Worm (Caenorhabditis elegans): ENCODE measurements around the gene srx-121.

The srx-121 gene

DNA sequence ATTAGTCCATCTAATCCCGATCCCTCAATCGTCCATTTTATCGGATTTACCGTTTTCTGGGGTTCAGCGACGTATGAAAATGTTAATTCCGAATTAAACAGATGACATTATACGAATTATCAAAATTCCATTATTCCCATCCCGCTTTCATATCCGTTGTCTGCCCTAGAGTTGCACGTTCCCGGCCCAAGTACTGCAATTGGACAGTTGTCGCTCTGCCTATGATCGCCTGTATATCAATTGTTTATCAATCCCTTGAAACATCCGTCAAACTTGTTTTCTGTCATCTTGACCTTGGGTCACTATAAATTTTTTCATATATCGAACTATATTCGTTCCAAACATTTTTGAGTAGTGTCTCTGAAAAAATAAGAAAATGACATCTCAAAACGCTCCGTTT, 14.3 kb downstream of the srx-121 start, which contains the start of gene C04E12.5:
Gene C04E12.5 (plus strand): TSS at position 301 of the 400 bp plus-strand sequence.
- TF ChIP-seq scrt-1 (GFP tag; IDR thresholded peaks at IDR 0.05), result no peak
- TF ChIP-seq tra-4 (tag; optimal IDR thresholded peaks at IDR 0.05), result no peak
- TF ChIP-seq hmg-4 (GFP tag; optimal IDR thresholded peaks at IDR 0.05), result no peak
- no peak for TF ChIP-seq F13C5.2 (tag; optimal IDR thresholded peaks at IDR 0.05)

DNA sequence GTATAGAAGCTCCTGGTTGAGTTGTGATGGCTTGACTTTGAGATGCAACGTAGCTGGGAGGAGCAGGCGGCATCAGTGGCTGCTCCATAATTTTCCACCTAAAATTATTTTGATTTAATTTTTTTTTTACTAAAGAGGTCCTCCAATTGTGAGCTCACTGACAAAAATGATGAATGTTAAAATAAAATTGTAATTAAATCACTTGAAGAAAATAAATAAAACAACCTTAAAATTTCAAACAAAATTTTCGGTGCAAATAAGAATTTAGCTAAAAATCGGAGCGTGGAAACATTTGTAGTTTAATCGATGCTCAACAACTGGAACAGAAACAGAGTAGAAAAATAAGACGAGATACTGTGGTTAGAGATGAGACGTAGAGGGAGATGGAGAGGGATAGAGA, 15.5 kb downstream of the srx-121 start, which contains the start of gene scrm-3:
Gene scrm-3 (minus strand): TSS at position 101 of the 400 bp plus-strand sequence.
- TF ChIP-seq flt-1 (GFP tag; IDR thresholded peaks at IDR 0.05) (no peak), tbx-11 (GFP tag; IDR thresholded peaks at IDR 0.05) (no peak), scrt-1 (GFP tag; IDR thresholded peaks at IDR 0.05) (no peak), hnd-1 (tag; optimal IDR thresholded peaks at IDR 0.05) (no peak), tbx-37 (GFP tag; conservative IDR thresholded peaks at IDR 0.05) (no peak), tra-4 (tag; optimal IDR thresholded peaks at IDR 0.05) (no peak), B0310.2 (tag; optimal IDR thresholded peaks at IDR 0.05) (no peak), ets-7 (tag; optimal IDR thresholded peaks at IDR 0.05) (no peak)

DNA sequence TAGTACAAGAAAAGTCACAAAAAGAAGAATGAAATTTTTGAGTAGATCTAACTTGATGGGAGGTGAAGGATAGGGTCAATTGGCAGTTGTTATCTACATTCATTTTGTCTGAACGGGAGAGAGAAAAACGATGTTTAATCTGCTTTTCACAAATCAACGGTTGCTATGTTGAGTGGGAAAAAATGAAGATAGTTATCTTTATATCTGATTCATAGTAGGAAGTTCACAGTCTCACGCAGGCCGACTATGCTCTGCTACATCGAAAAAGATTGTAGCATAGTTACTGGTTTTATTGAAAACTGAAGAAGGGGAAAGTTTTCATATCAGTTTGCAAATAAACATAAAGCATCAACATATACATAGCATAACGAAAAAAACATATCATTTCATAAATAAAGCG, 17.0 kb downstream of the srx-121 start:
- TF ChIP-seq ceh-36 (tag; optimal IDR thresholded peaks at IDR 0.05), result no peak
- TF ChIP-seq ceh-13 (GFP tag; optimal IDR thresholded peaks at IDR 0.05), result no peak
- TF ChIP-seq hmbx-1 (tag; optimal IDR thresholded peaks at IDR 0.05), result no peak
- TF ChIP-seq tbx-37 (GFP tag; conservative IDR thresholded peaks at IDR 0.05), result no peak
- TF ChIP-seq pes-1 (GFP tag; IDR thresholded peaks at IDR 0.05), result no peak
- no peak for TF ChIP-seq tbx-11 (GFP tag; IDR thresholded peaks at IDR 0.05)
- TF ChIP-seq hnd-1 (tag; optimal IDR thresholded peaks at IDR 0.05), result no peak
- no peak for TF ChIP-seq flt-1 (GFP tag; IDR thresholded peaks at IDR 0.05)
- no peak for TF ChIP-seq sea-1 (GFP tag; conservative IDR thresholded peaks at IDR 0.05)
- no peak for TF ChIP-seq F13C5.2 (tag; optimal IDR thresholded peaks at IDR 0.05)
- no peak for TF ChIP-seq scrt-1 (GFP tag; IDR thresholded peaks at IDR 0.05)
- TF ChIP-seq ama-1 (optimal IDR thresholded peaks at IDR 0.05), result no peak

DNA sequence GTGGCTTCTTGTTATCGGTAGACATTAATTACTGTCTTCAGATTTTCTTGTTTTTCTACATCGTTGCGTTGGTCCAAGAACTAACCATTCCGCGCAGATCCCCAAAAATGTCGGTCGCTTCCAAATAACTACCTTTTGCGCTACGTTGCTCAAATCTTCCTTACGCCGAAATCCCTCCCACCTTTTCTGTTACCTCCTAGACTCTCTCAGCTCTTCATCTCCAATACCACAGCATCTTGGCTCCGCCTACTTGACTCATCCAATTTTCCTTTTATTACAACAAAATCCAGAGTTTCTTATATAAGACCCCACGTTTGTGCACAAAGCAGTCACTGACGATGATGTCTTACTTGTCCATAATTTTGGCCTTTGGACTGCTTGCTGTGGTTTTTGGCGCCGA, 19.6 kb downstream of the srx-121 start, which contains the start of gene C17B7.12:
Gene C17B7.12 (plus strand): TSS at position 301 of the 400 bp plus-strand sequence.
- TF ChIP-seq ceh-36 (tag; optimal IDR thresholded peaks at IDR 0.05) (no peak), tbx-37 (GFP tag; conservative IDR thresholded peaks at IDR 0.05) (no peak), F13C5.2 (tag; optimal IDR thresholded peaks at IDR 0.05) (no peak), hnd-1 (tag; optimal IDR thresholded peaks at IDR 0.05) (no peak), ceh-13 (GFP tag; optimal IDR thresholded peaks at IDR 0.05) (no peak), aly-1 (tag; optimal IDR thresholded peaks at IDR 0.05) (no peak), ets-7 (tag; optimal IDR thresholded peaks at IDR 0.05) (no peak), scrt-1 (GFP tag; IDR thresholded peaks at IDR 0.05) (no peak), pes-1 (GFP tag; IDR thresholded peaks at IDR 0.05) (no peak), tbx-11 (GFP tag; IDR thresholded peaks at IDR 0.05) (no peak), sea-1 (GFP tag; conservative IDR thresholded peaks at IDR 0.05) (no peak), hmbx-1 (tag; optimal IDR thresholded peaks at IDR 0.05) (no peak), hmg-4 (GFP tag; optimal IDR thresholded peaks at IDR 0.05) (no peak)

DNA sequence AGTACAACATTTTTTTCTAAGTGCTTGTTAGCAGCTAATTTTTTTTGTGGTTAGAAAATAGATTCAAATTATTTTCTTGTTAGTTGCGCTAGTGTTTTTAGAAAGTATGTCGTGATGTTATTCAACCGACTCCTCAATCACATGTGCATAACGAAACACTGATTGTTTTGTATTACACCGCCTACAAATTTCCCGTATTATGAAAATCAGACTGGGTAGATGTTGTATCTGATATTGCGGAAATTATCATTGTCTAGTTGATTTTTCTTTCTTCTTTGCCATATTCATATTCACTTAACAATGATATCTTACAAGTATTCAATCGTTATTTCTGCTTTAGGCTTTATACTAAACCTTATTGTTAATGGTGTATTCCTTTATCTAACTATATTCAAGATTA, 21.3 kb downstream of the srx-121 start, which contains the start of gene str-63:
Gene str-63 (plus strand): TSS at position 301 of the 400 bp plus-strand sequence.
- TF ChIP-seq tbx-11 (GFP tag; IDR thresholded peaks at IDR 0.05) (no peak), ceh-13 (GFP tag; optimal IDR thresholded peaks at IDR 0.05) (no peak), hmg-4 (GFP tag; optimal IDR thresholded peaks at IDR 0.05) (no peak), tra-4 (tag; optimal IDR thresholded peaks at IDR 0.05) (no peak), sea-1 (GFP tag; conservative IDR thresholded peaks at IDR 0.05) (no peak), ceh-36 (tag; optimal IDR thresholded peaks at IDR 0.05) (no peak), pes-1 (GFP tag; IDR thresholded peaks at IDR 0.05) (no peak), flt-1 (GFP tag; IDR thresholded peaks at IDR 0.05) (no peak), tbx-37 (GFP tag; conservative IDR thresholded peaks at IDR 0.05) (no peak), B0310.2 (tag; optimal IDR thresholded peaks at IDR 0.05) (no peak), scrt-1 (GFP tag; IDR thresholded peaks at IDR 0.05) (no peak)

DNA sequence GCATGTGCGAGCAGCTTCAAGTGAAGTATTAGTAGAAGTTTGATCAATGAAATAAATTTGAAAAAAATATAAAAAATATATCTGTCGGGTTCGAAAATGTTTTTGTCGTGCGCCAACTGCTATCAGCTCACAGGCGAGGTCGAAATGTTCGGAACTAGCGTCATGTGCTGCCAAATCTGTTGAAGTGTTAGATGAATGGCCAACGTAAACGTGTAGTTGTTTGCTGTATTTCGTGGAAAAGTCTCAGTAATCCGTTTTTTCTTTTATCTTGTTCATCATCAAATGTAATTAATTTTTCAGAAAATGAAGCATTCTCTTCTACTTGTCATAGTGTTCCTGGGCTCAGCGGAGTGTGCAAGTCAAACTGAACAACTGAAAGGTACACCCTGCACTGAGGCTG, 22.7 kb downstream of the srx-121 start, which contains the start of gene C17B7.15:
Gene C17B7.15 (plus strand): TSS at position 301 of the 400 bp plus-strand sequence.
- TF ChIP-seq hmg-4 (GFP tag; optimal IDR thresholded peaks at IDR 0.05), result no peak
- no peak for TF ChIP-seq sea-1 (GFP tag; conservative IDR thresholded peaks at IDR 0.05)
- no peak for TF ChIP-seq flt-1 (GFP tag; IDR thresholded peaks at IDR 0.05)
- TF ChIP-seq aly-1 (tag; optimal IDR thresholded peaks at IDR 0.05), result no peak

DNA sequence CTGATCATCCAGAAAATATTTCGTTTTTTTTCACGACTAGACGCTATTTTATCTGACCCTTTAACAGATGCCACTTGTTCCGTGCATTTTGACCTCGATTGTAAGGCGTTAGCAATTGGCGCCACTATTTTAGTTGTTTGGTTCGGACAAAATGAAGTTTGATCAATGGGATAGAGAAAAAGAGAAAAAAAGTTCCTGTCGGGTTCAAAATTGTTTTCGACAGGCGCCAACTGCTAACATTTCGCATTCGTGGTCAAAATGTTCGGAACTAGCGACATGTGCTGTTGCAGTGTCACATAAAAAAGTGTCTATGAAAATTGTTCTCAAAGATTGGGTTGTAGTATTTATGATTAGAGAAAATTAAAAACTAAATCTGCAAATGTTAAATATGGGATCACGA, 25.1 kb downstream of the srx-121 start:
- TF ChIP-seq tbx-37 (GFP tag; conservative IDR thresholded peaks at IDR 0.05) (no peak), hnd-1 (tag; optimal IDR thresholded peaks at IDR 0.05) (no peak), ceh-36 (tag; optimal IDR thresholded peaks at IDR 0.05) (no peak), ceh-13 (GFP tag; optimal IDR thresholded peaks at IDR 0.05) (no peak), pes-1 (GFP tag; IDR thresholded peaks at IDR 0.05) (no peak), hmg-4 (GFP tag; optimal IDR thresholded peaks at IDR 0.05) (no peak), tbx-11 (GFP tag; IDR thresholded peaks at IDR 0.05) (no peak), ama-1 (optimal IDR thresholded peaks at IDR 0.05) (no peak), sea-1 (GFP tag; conservative IDR thresholded peaks at IDR 0.05) (no peak), tra-4 (tag; optimal IDR thresholded peaks at IDR 0.05) (no peak)

DNA sequence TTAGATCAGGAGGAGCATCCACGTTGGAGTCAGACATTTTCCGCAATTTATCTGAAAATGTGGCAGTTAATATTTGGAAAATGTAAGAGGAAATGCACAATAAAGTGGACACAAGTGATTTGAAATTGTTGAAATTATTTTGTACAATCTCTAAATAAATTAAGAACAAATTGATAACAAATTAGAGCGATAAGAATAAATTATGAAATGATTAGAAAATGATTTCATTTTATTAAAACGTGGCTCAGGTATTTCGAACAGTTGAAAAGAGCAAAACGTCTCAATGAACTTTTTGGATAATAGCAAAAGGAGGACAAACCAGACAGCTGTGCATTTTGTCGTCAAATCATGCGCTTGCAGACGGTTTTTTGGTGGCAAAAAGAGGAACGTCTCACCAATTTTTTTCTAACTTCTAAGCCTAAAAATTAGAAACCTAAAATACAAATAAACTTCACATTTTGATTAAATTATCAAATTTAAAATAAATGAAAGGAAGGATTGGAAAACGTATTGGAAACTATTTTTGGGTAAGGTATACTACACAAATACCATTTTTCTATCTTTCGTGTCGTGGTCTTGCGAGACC, 26.0 kb downstream of the srx-121 start, which contains the start of gene fbxa-65:
Gene fbxa-65 (minus strand): TSS at position 51 of the 586 bp plus-strand sequence.
- TF ChIP-seq flt-1 (GFP tag; IDR thresholded peaks at IDR 0.05) (no peak), pes-1 (GFP tag; IDR thresholded peaks at IDR 0.05) (no peak), hnd-1 (tag; optimal IDR thresholded peaks at IDR 0.05) (no peak)
